Worm (Caenorhabditis elegans): ENCODE measurements around the gene T21E8.6.

ce11 chrX:10885872-10886271 lies 3.8 kb downstream of the T21E8.6 start, which contains the start of gene T21E8.5:
- no peak for TF ChIP-seq pqm-1 (tag; optimal IDR thresholded peaks at IDR 0.05)
- no peak for TF ChIP-seq unc-39 (tag; optimal IDR thresholded peaks at IDR 0.05)
